Worm (Caenorhabditis elegans) whole organism, midembryonic: ENCODE results near the gene T26C5.3.

Experiments used
- T22C8.4 ChIP-seq: fragments of 200-800 bp; sonication (Bioruptor generic); IDR thresholded peaks from 2 replicates; pipeline ENCODE4 v1.3.6; 2022; ENCODE audit warnings: missing genetic modification characterization, missing compliant biosample characterization
- flt-1 ChIP-seq: fragments of 200-800 bp; sonication (Bioruptor generic); IDR thresholded peaks from 2 replicates; pipeline ENCODE4 v1.3.6; 2022; ENCODE audit warnings: missing genetic modification characterization, missing compliant biosample characterization
- klf-2 ChIP-seq: fragments of 200-800 bp; sonication (Bioruptor generic); conservative IDR thresholded peaks from 2 replicates; pipeline ENCODE4 v1.3.6; 2022; ENCODE audit warnings: missing genetic modification reagents, missing genetic modification characterization, missing compliant biosample characterization
- ref-1 ChIP-seq: fragments of 200-800 bp; sonication (Bioruptor generic); conservative IDR thresholded peaks from 2 replicates; pipeline ENCODE4 v1.3.6; 2022; ENCODE audit warnings: missing genetic modification reagents, missing genetic modification characterization, missing compliant biosample characterization
- tab-1 ChIP-seq: fragments of 200-800 bp; sonication (Bioruptor generic); IDR thresholded peaks from 2 replicates; pipeline ENCODE4 v1.3.6; 2022; ENCODE audit warnings: missing genetic modification characterization, missing compliant biosample characterization
- ztf-29 ChIP-seq: fragments of 200-800 bp; sonication (Bioruptor generic); IDR thresholded peaks from 2 replicates; pipeline ENCODE4 v1.3.6; 2022; ENCODE audit warnings: missing genetic modification reagents, missing genetic modification characterization, missing compliant biosample characterization

DNA sequence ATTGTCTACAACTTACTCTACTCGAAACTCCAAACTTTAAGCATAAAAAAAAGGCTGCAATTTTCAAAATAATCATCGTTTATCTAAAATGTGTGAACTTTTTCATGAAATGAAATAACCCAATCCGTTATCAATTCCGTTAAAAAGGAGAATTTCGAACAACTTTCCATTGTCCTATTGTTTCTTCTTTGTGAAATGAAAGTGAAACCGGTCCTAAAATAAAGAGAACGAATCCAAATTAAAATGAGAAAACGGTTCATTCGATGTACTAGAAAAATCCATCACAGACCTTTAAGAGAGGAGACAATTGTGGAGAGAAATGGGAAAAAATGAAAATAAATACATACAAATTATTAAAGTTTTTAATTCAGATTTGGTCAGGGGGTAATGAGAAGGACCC is 59.3 kb downstream of the T26C5.3 start, which contains the start of gene C01G6.9:
- TF ChIP-seq ref-1: no peak
- no peak for TF ChIP-seq ztf-29 (GFP tag; lab: Robert Waterston, UW)
- TF ChIP-seq T22C8.4 (GFP tag; lab: Robert Waterston, UW): no peak
- no peak for TF ChIP-seq klf-2
- TF ChIP-seq tab-1 (GFP tag; lab: Robert Waterston, UW): no peak
- no peak for TF ChIP-seq flt-1 (GFP tag; lab: Robert Waterston, UW)
